Worm (Caenorhabditis elegans): ENCODE measurements around the gene ZK643.5.

DNA sequence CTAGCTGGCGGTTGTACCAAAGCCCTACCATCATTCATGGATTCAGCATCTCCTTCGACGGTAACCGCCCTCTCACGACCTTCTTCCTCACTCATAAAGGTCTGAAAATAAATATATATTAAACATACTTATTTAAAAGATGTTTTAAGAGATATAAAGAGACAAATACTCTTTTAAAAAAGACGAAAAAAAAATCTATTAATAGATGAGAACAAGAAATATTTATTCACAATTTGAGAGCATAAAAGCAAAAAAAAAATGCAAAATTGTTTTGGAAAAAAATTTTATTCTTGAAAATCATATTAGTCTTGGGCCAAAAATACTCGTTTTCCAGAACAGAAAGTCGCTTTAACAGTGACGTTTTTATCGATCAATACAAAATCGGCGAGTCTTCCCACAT lies 40.7 kb upstream of the ZK643.5 start, which contains the start of gene skat-1:
- TF ChIP-seq ref-2 (tag; optimal IDR thresholded peaks at IDR 0.05) (no peak), tbx-2 (tag; optimal IDR thresholded peaks at IDR 0.05) (no peak), pha-4 (tag; optimal IDR thresholded peaks at IDR 0.05) (no peak), elt-2 (tag; optimal IDR thresholded peaks at IDR 0.05) (no peak), ceh-18 (tag; optimal IDR thresholded peaks at IDR 0.05) (no peak), eyg-1 (tag; optimal IDR thresholded peaks at IDR 0.05) (no peak), ceh-19 (GFP tag; optimal IDR thresholded peaks at IDR 0.05) (no peak), ceh-24 (tag; optimal IDR thresholded peaks at IDR 0.05) (no peak), ttx-3 (tag; optimal IDR thresholded peaks at IDR 0.05) (no peak), ama-1 (optimal IDR thresholded peaks at IDR 0.05) (no peak), dve-1 (tag; optimal IDR thresholded peaks at IDR 0.05) (no peak), odd-2 (tag; optimal IDR thresholded peaks at IDR 0.05) (no peak), pqm-1 (tag; optimal IDR thresholded peaks at IDR 0.05) (no peak), lin-11 (tag; optimal IDR thresholded peaks at IDR 0.05) (no peak)
